Fruit fly (Drosophila melanogaster) Kc167 (cell line): ENCODE measurements around the gene CG8066.

Experiments
- Myc ChIP-seq: fragments of >200 bp; optimal IDR thresholded peaks from 2 replicates; lab custom pipeline; 2017; ENCODE audit warnings: missing external identifiers
- Sin3A ChIP-seq: fragments of >200 bp; optimal IDR thresholded peaks from 2 replicates; lab custom pipeline; 2018; ENCODE audit warnings: missing external identifiers
- insv ChIP-seq: fragments of >200 bp; optimal IDR thresholded peaks from 3 replicates; lab custom pipeline; 2018; ENCODE audit warnings: missing external identifiers
- psq ChIP-seq: fragments of >200 bp; optimal IDR thresholded peaks from 2 replicates; lab custom pipeline; 2017; ENCODE audit warnings: missing external identifiers
- ttk ChIP-seq: sonication (Bioruptor generic); optimal IDR thresholded peaks from 2 replicates; lab custom pipeline; 2017; ENCODE audit warnings: missing external identifiers

dm6 chr3R:14567796-14568195 is 851 bp downstream of the CG8066 start:
- no peak for TF ChIP-seq Myc (lab: Kevin White, UChicago)
- no peak for TF ChIP-seq Sin3A (lab: Kevin White, UChicago)
- no peak for TF ChIP-seq psq
- no peak for TF ChIP-seq insv (lab: Kevin White, UChicago)
- no peak for TF ChIP-seq ttk
